Worm (Caenorhabditis elegans): ENCODE measurements around the gene fbxb-3.

DNA sequence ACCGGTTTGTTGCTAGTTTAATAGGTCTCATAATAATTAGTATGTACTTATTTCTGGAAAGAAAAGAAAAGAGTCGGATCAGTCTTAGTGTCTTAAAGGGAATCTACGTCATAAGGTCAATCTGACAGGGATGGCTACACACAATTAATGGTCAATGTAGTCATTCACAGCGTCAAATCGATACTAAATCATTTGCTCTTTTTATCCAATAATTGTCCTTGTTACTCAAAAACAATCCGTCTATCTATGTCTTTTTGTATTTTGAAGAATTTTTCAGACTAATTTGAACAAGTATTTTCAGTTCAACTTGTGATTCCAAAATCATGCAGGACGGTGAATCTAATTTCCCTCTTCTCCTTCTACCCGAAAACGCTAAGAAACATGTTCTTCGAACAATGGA is at the start of gene fbxb-3:
- TF ChIP-seq nfya-1 (tag; optimal IDR thresholded peaks at IDR 0.05; ENCODE audit: borderline replicate concordance, insufficient read depth) (no peak), zfh-2 (GFP tag; conservative IDR thresholded peaks at IDR 0.05) (no peak), unc-130 (GFP tag; optimal IDR thresholded peaks at IDR 0.05) (no peak), unc-62 (GFP tag; optimal IDR thresholded peaks at IDR 0.05) (no peak), madf-10 (tag; optimal IDR thresholded peaks at IDR 0.05) (no peak), hsf-1 (GFP tag; IDR thresholded peaks at IDR 0.05) (no peak), let-526 (GFP tag; IDR thresholded peaks at IDR 0.05) (no peak), K12H6.12 (tag; optimal IDR thresholded peaks at IDR 0.05) (no peak)
